Worm (Caenorhabditis elegans): ENCODE data around the gene C36A4.11.
A peak's percentile ranks its signal among the peaks of the same experiment; 100 is the strongest.

DNA sequence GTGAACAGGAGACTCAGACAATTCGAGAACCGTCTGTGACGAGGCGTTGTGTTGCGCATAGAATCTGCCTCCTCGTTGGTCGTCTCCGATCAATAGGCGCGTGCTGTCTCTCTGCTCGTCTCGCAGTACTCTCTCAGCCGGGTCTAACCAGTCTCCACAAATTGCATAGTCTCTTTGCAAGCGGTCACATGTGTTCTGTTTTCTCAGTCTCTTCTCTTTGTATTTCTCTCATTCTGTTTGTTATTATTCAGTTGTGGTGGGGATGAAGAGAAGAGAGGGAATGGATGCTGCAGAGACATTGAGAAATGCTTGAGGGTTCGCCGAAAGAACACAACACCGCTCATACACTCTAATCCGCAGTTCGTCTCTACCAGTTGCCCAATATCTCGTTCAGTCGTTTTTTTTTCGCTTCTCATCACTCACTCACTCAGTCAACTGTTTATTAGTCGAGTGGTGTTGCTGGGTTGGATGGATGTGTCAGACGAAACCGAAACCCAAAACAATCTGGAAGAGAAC is 38.9 kb upstream of the C36A4.11 start:
- TF ChIP-seq C04F5.9 (tag; optimal IDR thresholded peaks at IDR 0.05): peak; percentile 43
- peak; percentile 89 to 93 for TF ChIP-seq efl-1 (optimal IDR thresholded peaks at IDR 0.05)
- TF ChIP-seq efl-1 (GFP tag; optimal IDR thresholded peaks at IDR 0.05 in 1 of 2): peak; percentile 71 to 96
- TF ChIP-seq jun-1 (tag; optimal IDR thresholded peaks at IDR 0.05): peak; percentile 94
- peak; percentile 95 for TF ChIP-seq mep-1 (tag; optimal IDR thresholded peaks at IDR 0.05)
- TF ChIP-seq snu-23 (GFP tag; optimal IDR thresholded peaks at IDR 0.05): peak; percentile 99
- TF ChIP-seq ztf-11 (tag; optimal IDR thresholded peaks at IDR 0.05): peak in 1 of 2 experiments; percentile 77
- peak; percentile 62 for TF ChIP-seq elt-2 (tag; optimal IDR thresholded peaks at IDR 0.05)
- peak; percentile 78 for TF ChIP-seq snpc-4 (tag; optimal IDR thresholded peaks at IDR 0.05)
- TF ChIP-seq lin-13 (GFP tag; optimal IDR thresholded peaks at IDR 0.05): peak; percentile 97
- TF ChIP-seq lin-15B (tag; optimal IDR thresholded peaks at IDR 0.05): peak; percentile 43
- TF ChIP-seq nhr-76 (tag; optimal IDR thresholded peaks at IDR 0.05): no peak
- TF ChIP-seq unc-86 (tag; optimal IDR thresholded peaks at IDR 0.05): peak; percentile 97

Measured in whole organism, L1 larva.